Fruit fly (Drosophila melanogaster) whole organism, embryonic: ENCODE data around the gene Hexo2.

Experiments used
- Aef1 ChIP-seq: fragments of 200-800 bp; sonication (Bioruptor generic); IDR thresholded peaks from 3 replicates; pipeline ENCODE4 v1.3.6; 2022; ENCODE audit warnings: missing biosample characterization, missing genetic modification characterization
- Antp ChIP-seq: fragments of 200-800 bp; sonication (Bioruptor generic); optimal IDR thresholded peaks from 3 replicates; lab custom pipeline; 2016; ENCODE audit warnings: missing biosample characterization, missing genetic modification characterization
- Atf3 ChIP-seq: fragments of 200-800 bp; sonication (Bioruptor generic); optimal IDR thresholded peaks from 3 replicates; lab custom pipeline; 2016; ENCODE audit warnings: missing biosample characterization, missing genetic modification characterization
- CG10543 ChIP-seq: fragments of 200-800 bp; sonication (Bioruptor generic); optimal IDR thresholded peaks from 3 replicates; lab custom pipeline; 2017; ENCODE audit warnings: missing biosample characterization, mild to moderate bottlenecking, missing genetic modification characterization, moderate library complexity
- CG10979 ChIP-seq: fragments of 200-800 bp; sonication (Bioruptor generic); optimal IDR thresholded peaks from 2 replicates; lab custom pipeline; 2018; ENCODE audit warnings: missing biosample characterization, mild to moderate bottlenecking, missing genetic modification characterization, moderate library complexity
- CG12659 ChIP-seq: fragments of 200-800 bp; sonication (Bioruptor generic); optimal IDR thresholded peaks from 3 replicates; lab custom pipeline; 2017; ENCODE audit warnings: mild to moderate bottlenecking, missing biosample characterization, missing genetic modification reagents, missing genetic modification characterization
- CG13775 ChIP-seq: fragments of 200-800 bp; sonication (Bioruptor generic); optimal IDR thresholded peaks from 3 replicates; lab custom pipeline; 2017; ENCODE audit warnings: missing biosample characterization, mild to moderate bottlenecking, missing genetic modification characterization
- CG14965 ChIP-seq: fragments of 200-800 bp; sonication (Bioruptor generic); optimal IDR thresholded peaks from 2 replicates; lab custom pipeline; 2016; ENCODE audit warnings: missing biosample characterization, missing genetic modification characterization, borderline replicate concordance
- CG16863 ChIP-seq: fragments of 200-800 bp; sonication (Bioruptor generic); optimal IDR thresholded peaks from 3 replicates; lab custom pipeline; 2016; ENCODE audit warnings: missing biosample characterization, missing genetic modification characterization
- CG17568 ChIP-seq: fragments of 200-800 bp; sonication (Bioruptor generic); optimal IDR thresholded peaks from 2 replicates; lab custom pipeline; 2018; ENCODE audit warnings: missing biosample characterization, mild to moderate bottlenecking, missing genetic modification characterization, moderate library complexity
- CG17612 ChIP-seq: fragments of 200-800 bp; sonication (Bioruptor generic); IDR thresholded peaks from 2 replicates; pipeline ENCODE4 v1.3.6; 2022; ENCODE audit warnings: missing biosample characterization, missing genetic modification characterization
- CG17912 ChIP-seq: fragments of 200-800 bp; sonication (Bioruptor generic); optimal IDR thresholded peaks from 2 replicates; lab custom pipeline; 2018; ENCODE audit warnings: missing biosample characterization, mild to moderate bottlenecking, missing genetic modification characterization
- CG1832 ChIP-seq: fragments of 200-800 bp; sonication (Bioruptor generic); optimal IDR thresholded peaks from 2 replicates; lab custom pipeline; 2017; ENCODE audit warnings: missing biosample characterization, mild to moderate bottlenecking, missing genetic modification characterization, inconsistent platforms
- CG2712 ChIP-seq: fragments of 200-800 bp; optimal IDR thresholded peaks from 3 replicates; lab custom pipeline; 2019; ENCODE audit warnings: missing biosample characterization, mild to moderate bottlenecking, missing genetic modification characterization, moderate library complexity
- CG31388 ChIP-seq: fragments of 200-800 bp; sonication (Bioruptor generic); optimal IDR thresholded peaks from 2 replicates; lab custom pipeline; 2016; ENCODE audit warnings: missing biosample characterization, missing genetic modification characterization
- CG6272 ChIP-seq: fragments of 200-800 bp; sonication (Bioruptor generic); IDR thresholded peaks from 2 replicates; pipeline ENCODE4 v1.3.6; 2022; ENCODE audit warnings: missing biosample characterization, missing genetic modification characterization
- CG6689 ChIP-seq: fragments of 200-800 bp; sonication (Bioruptor generic); IDR thresholded peaks from 2 replicates; pipeline ENCODE4 v1.3.6; 2022; ENCODE audit warnings: missing biosample characterization, missing genetic modification characterization
- CG6791 ChIP-seq: fragments of 200-800 bp; sonication (Bioruptor generic); IDR thresholded peaks from 3 replicates; pipeline ENCODE4 v1.3.6; 2022; ENCODE audit warnings: missing biosample characterization, missing genetic modification characterization; ENCODE audit not compliant: partially characterized antibody
- CG9609 ChIP-seq: fragments of 200-800 bp; sonication (Bioruptor generic); optimal IDR thresholded peaks from 3 replicates; lab custom pipeline; 2016; ENCODE audit warnings: missing biosample characterization, missing genetic modification characterization
- Dbx ChIP-seq: fragments of 200-800 bp; sonication (Bioruptor generic); IDR thresholded peaks from 3 replicates; pipeline ENCODE4 v1.3.6; 2022; ENCODE audit warnings: missing biosample characterization, missing genetic modification characterization
- E2f1 ChIP-seq: fragments of 200-800 bp; sonication (Bioruptor generic); IDR thresholded peaks from 2 replicates; pipeline ENCODE4 v1.3.6; 2022; ENCODE audit warnings: missing biosample characterization, missing genetic modification characterization
- Gug ChIP-seq: fragments of 200-800 bp; sonication (Bioruptor generic); IDR thresholded peaks from 4 replicates; pipeline ENCODE4 v1.3.6; 2022; ENCODE audit warnings: missing biosample characterization, missing genetic modification characterization
- Hmr ChIP-seq: fragments of 200-800 bp; sonication (Bioruptor generic); optimal IDR thresholded peaks from 3 replicates; lab custom pipeline; 2017; ENCODE audit warnings: mild to moderate bottlenecking, missing biosample characterization, missing genetic modification reagents, missing genetic modification characterization
- Kr ChIP-seq: fragments of 200-800 bp; sonication (Bioruptor generic); optimal IDR thresholded peaks from 2 replicates; lab custom pipeline; 2017; ENCODE audit warnings: missing biosample characterization, mild to moderate bottlenecking, missing genetic modification characterization
- MTF-1 ChIP-seq: fragments of 200-800 bp; sonication (Bioruptor generic); optimal IDR thresholded peaks from 2 replicates; lab custom pipeline; 2018; ENCODE audit warnings: missing biosample characterization, mild to moderate bottlenecking, missing genetic modification characterization, borderline replicate concordance
- Med ChIP-seq: fragments of 200-800 bp; sonication (Bioruptor generic); peaks from one replicate; lab custom pipeline; 2016; ENCODE audit warnings: missing biosample characterization, missing genetic modification characterization, mild to moderate bottlenecking, inconsistent platforms, moderate library complexity
- Mrtf ChIP-seq: fragments of 200-800 bp; sonication (Bioruptor generic); IDR thresholded peaks from 3 replicates; pipeline ENCODE4 v1.3.6; 2022; ENCODE audit warnings: missing biosample characterization, missing genetic modification characterization
- Nf-YA ChIP-seq: fragments of 200-800 bp; sonication (Bioruptor generic); IDR thresholded peaks from 2 replicates; pipeline ENCODE4 v1.3.6; 2022; ENCODE audit warnings: missing biosample characterization, missing genetic modification characterization
- Scr ChIP-seq: fragments of 200-800 bp; sonication (Bioruptor generic); IDR thresholded peaks from 2 replicates; pipeline ENCODE4 v1.3.6; 2022; ENCODE audit warnings: missing biosample characterization, missing genetic modification characterization; ENCODE audit not compliant: partially characterized antibody
- Side ChIP-seq: fragments of 200-800 bp; sonication (Bioruptor generic); optimal IDR thresholded peaks from 2 replicates; lab custom pipeline; 2016; ENCODE audit warnings: missing biosample characterization, missing genetic modification characterization
- Sin3A ChIP-seq: fragments of >200 bp; optimal IDR thresholded peaks from 2 replicates; lab custom pipeline; 2018
- Sox102F ChIP-seq: fragments of 200-800 bp; sonication (Bioruptor generic); optimal IDR thresholded peaks from 2 replicates; lab custom pipeline; 2018; ENCODE audit warnings: missing biosample characterization, mild to moderate bottlenecking, missing genetic modification characterization, moderate library complexity
- Taf1 ChIP-seq: fragments of 200-800 bp; sonication (Bioruptor generic); IDR thresholded peaks from 2 replicates; pipeline ENCODE4 v1.3.6; 2022; ENCODE audit warnings: missing biosample characterization, missing genetic modification characterization
- Xbp1 ChIP-seq: fragments of 200-800 bp; sonication (Bioruptor generic); optimal IDR thresholded peaks from 3 replicates; lab custom pipeline; 2016; ENCODE audit warnings: missing biosample characterization, mild to moderate bottlenecking, missing genetic modification characterization
- az2 ChIP-seq: fragments of 200-800 bp; sonication (Bioruptor generic); optimal IDR thresholded peaks from 3 replicates; lab custom pipeline; 2016; ENCODE audit warnings: missing biosample characterization, missing genetic modification characterization
- br ChIP-seq: fragments of >200 bp; optimal IDR thresholded peaks from 2 replicates; lab custom pipeline; 2017
- bsh ChIP-seq, 2 experiments: fragments of 200-800 bp; sonication (Bioruptor generic); optimal IDR thresholded peaks; 2 replicates each; lab custom pipeline; 2017 to 2018; ENCODE audit warnings: mild to moderate bottlenecking in 2 of 2, missing biosample characterization in 2 of 2, missing genetic modification characterization in 2 of 2, moderate library complexity in 1 of 2
- chm ChIP-seq: fragments of 200-800 bp; sonication (Bioruptor generic); IDR thresholded peaks from 2 replicates; pipeline ENCODE4 v1.3.6; 2022; ENCODE audit warnings: missing biosample characterization, missing genetic modification characterization
- chn ChIP-seq: fragments of 200-800 bp; sonication (Bioruptor generic); optimal IDR thresholded peaks from 2 replicates; lab custom pipeline; 2016; ENCODE audit warnings: missing biosample characterization, missing genetic modification characterization
- disco-r ChIP-seq: fragments of 200-800 bp; sonication (Bioruptor generic); optimal IDR thresholded peaks from 2 replicates; lab custom pipeline; 2016; ENCODE audit warnings: missing biosample characterization, missing genetic modification characterization
- grn ChIP-seq: fragments of 200-800 bp; sonication (Bioruptor generic); optimal IDR thresholded peaks from 3 replicates; lab custom pipeline; 2017; ENCODE audit warnings: missing biosample characterization, missing genetic modification characterization
- phol ChIP-seq: fragments of 200-800 bp; sonication (Bioruptor generic); optimal IDR thresholded peaks from 3 replicates; lab custom pipeline; 2018; ENCODE audit warnings: missing biosample characterization, mild to moderate bottlenecking, missing genetic modification characterization, moderate library complexity
- psq ChIP-seq: fragments of 200-800 bp; sonication (Bioruptor generic); optimal IDR thresholded peaks from 2 replicates; lab custom pipeline; 2017; ENCODE audit warnings: missing biosample characterization, missing genetic modification characterization
- sens ChIP-seq: fragments of 200-800 bp; sonication (Bioruptor generic); peaks from one replicate; lab custom pipeline; 2016; ENCODE audit warnings: missing biosample characterization, missing genetic modification characterization
- sisA ChIP-seq: fragments of 200-800 bp; sonication (Bioruptor generic); IDR thresholded peaks from 2 replicates; pipeline ENCODE4 v1.3.6; 2022; ENCODE audit warnings: missing biosample characterization, missing genetic modification characterization
- slp2 ChIP-seq: fragments of 200-800 bp; sonication (Bioruptor generic); optimal IDR thresholded peaks from 2 replicates; lab custom pipeline; 2016; ENCODE audit warnings: missing biosample characterization, missing genetic modification characterization
- tll ChIP-seq, 2 experiments: fragments of 200-800 bp in 1 of 2; fragments of >200 bp in 1 of 2; sonication (Bioruptor generic) in 1 of 2; optimal IDR thresholded peaks; 2 replicates each; lab custom pipeline; 2017 to 2019; ENCODE audit warnings: missing biosample characterization in 2 of 2, missing genetic modification characterization in 2 of 2, mild to moderate bottlenecking in 1 of 2, moderate library complexity in 1 of 2
- toy ChIP-seq: fragments of 200-800 bp; sonication (Bioruptor generic); IDR thresholded peaks from 2 replicates; pipeline ENCODE4 v1.3.6; 2022; ENCODE audit warnings: missing biosample characterization, missing genetic modification characterization
- twi ChIP-seq: fragments of 200-800 bp; optimal IDR thresholded peaks from 2 replicates; lab custom pipeline; 2019; ENCODE audit warnings: missing biosample characterization, mild to moderate bottlenecking, missing genetic modification characterization, moderate library complexity
- wdn ChIP-seq: fragments of 200-800 bp; sonication (Bioruptor generic); IDR thresholded peaks from 2 replicates; pipeline ENCODE4 v1.3.6; 2022; ENCODE audit warnings: missing biosample characterization, missing genetic modification characterization

Hexo2 gene

DNA sequence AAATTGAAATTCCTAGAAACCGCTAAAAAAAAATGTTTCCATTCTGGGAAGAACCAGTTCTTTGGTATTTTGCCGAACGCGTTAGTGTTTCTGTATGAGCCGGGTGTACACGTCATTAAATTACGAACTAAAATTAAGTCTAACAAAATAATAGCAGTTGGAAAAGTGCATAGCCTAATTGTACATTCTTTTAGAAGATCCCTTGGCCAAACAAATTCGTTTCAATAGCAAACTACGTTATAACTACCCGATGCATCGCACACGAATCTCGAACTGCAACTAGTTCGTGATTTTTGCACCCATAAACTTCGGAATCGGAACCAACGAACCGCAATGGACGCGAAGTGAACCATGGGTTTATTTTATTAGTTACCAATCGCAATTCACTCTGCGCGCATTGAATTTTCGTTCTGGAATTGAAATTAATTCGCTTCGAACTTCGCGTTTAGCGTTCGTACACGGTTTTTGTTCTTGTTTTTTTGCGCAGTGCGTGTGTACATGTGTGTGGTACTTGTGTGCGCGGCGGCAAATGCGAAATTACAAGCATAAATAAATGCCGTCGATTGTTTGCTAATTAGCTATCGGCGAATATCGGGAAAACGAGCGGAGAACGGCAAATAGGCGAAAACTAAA is 28.1 kb upstream of the Hexo2 start, which contains the start of gene CAH3 (continued):
- TF ChIP-seq CG31388 (GFP tag; lab: Kevin White, UChicago), result peak; percentile 38
- TF ChIP-seq Atf3 (GFP tag; lab: Kevin White, UChicago), result peak; percentile 91
- TF ChIP-seq Taf1 (GFP tag; lab: Robert Waterston, UW), result peak; percentile 82
- TF ChIP-seq chn (GFP tag; lab: Kevin White, UChicago), result peak; percentile 95
- TF ChIP-seq grn (GFP tag; lab: Kevin White, UChicago), result peak; percentile 53
- TF ChIP-seq E2f1 (GFP tag; lab: Robert Waterston, UW), result peak; percentile 90
- TF ChIP-seq CG13775 (GFP tag; lab: Kevin White, UChicago), result peak; percentile 95
- peak; percentile 98 for TF ChIP-seq sens
- TF ChIP-seq slp2 (GFP tag; lab: Kevin White, UChicago), result peak; percentile 87
- peak; percentile 83 for TF ChIP-seq Aef1 (GFP tag; lab: Robert Waterston, UW)
- peak; percentile 88 for TF ChIP-seq Dbx (GFP tag; lab: Robert Waterston, UW)
- TF ChIP-seq chm (GFP tag; lab: Robert Waterston, UW), result peak; percentile 87
- peak; percentile 94 for TF ChIP-seq CG9609
- peak; percentile 97 for TF ChIP-seq CG12659 (GFP tag; lab: Kevin White, UChicago)
- no peak for TF ChIP-seq CG1832
- peak; percentile 95 for TF ChIP-seq CG10979 (tag; lab: Kevin White, UChicago)
- TF ChIP-seq Mrtf, result peak; percentile 89
- no peak for TF ChIP-seq Kr (GFP tag; lab: Kevin White, UChicago)
- TF ChIP-seq CG14965 (GFP tag; lab: Kevin White, UChicago), result peak; percentile 45
- peak; percentile 94 for TF ChIP-seq CG16863 (GFP tag; lab: Kevin White, UChicago)
- TF ChIP-seq CG10543, result peak; percentile 95
- TF ChIP-seq Nf-YA (GFP tag; lab: Robert Waterston, UW), result peak; percentile 85
- TF ChIP-seq CG6689 (GFP tag; lab: Robert Waterston, UW), result peak; percentile 91
- TF ChIP-seq CG6272 (GFP tag; lab: Robert Waterston, UW), result peak; percentile 74
- TF ChIP-seq bsh (GFP tag; optimal IDR thresholded peaks at IDR 0.05; lab: Kevin White, UChicago), result peak; percentile 84 to 95
- TF ChIP-seq CG17612 (GFP tag; lab: Robert Waterston, UW), result peak; percentile 68
- peak; percentile 96 for TF ChIP-seq Xbp1
- 0 out of 3 replicates have a peak, but pooled peaks have one; percentile 35 for TF ChIP-seq CG6791 (GFP tag; lab: Robert Waterston, UW)
- peak; percentile 89 for TF ChIP-seq twi (tag; lab: Kevin White, UChicago)
- TF ChIP-seq MTF-1 (GFP tag; lab: Kevin White, UChicago), result peak; percentile 75
- TF ChIP-seq tll (GFP tag; optimal IDR thresholded peaks at IDR 0.05; lab: Kevin White, UChicago), result peak in 1 of 2 experiments; percentile 1
- TF ChIP-seq CG17912 (GFP tag; lab: Kevin White, UChicago), result peak; percentile 88
- peak; percentile 94 for TF ChIP-seq Hmr (GFP tag; lab: Kevin White, UChicago)
- TF ChIP-seq Gug (GFP tag; lab: Robert Waterston, UW), result peak; percentile 88
- TF ChIP-seq Sox102F (GFP tag; lab: Kevin White, UChicago), result peak; percentile 92
- TF ChIP-seq CG17568 (GFP tag; lab: Kevin White, UChicago), result peak; percentile 90
- TF ChIP-seq psq (GFP tag; lab: Kevin White, UChicago), result peak; percentile 70
- peak; percentile 45 for TF ChIP-seq Sin3A (lab: Kevin White, UChicago)
- peak; percentile 94 for TF ChIP-seq Side (GFP tag; lab: Kevin White, UChicago)
- peak; percentile 90 for TF ChIP-seq wdn
- TF ChIP-seq phol (tag; lab: Kevin White, UChicago), result peak; percentile 95
- TF ChIP-seq CG2712 (tag; lab: Kevin White, UChicago), result peak; percentile 96
- TF ChIP-seq br (lab: Kevin White, UChicago), result no peak
- peak; percentile 95 for TF ChIP-seq Antp
- TF ChIP-seq disco-r (GFP tag; lab: Kevin White, UChicago), result peak; percentile 88
- peak; percentile 84 for TF ChIP-seq sisA (GFP tag; lab: Robert Waterston, UW)
- 0 out of 2 replicates have a peak, but pooled peaks have one; percentile 35 for TF ChIP-seq Scr (GFP tag; lab: Robert Waterston, UW)
- peak; percentile 99 for TF ChIP-seq Med
- peak; percentile 91 for TF ChIP-seq az2 (GFP tag; lab: Kevin White, UChicago)
- peak; percentile 79 for TF ChIP-seq toy
